Fruit fly (Drosophila melanogaster): ENCODE results near the gene CG44085.

The CG44085 gene

DNA sequence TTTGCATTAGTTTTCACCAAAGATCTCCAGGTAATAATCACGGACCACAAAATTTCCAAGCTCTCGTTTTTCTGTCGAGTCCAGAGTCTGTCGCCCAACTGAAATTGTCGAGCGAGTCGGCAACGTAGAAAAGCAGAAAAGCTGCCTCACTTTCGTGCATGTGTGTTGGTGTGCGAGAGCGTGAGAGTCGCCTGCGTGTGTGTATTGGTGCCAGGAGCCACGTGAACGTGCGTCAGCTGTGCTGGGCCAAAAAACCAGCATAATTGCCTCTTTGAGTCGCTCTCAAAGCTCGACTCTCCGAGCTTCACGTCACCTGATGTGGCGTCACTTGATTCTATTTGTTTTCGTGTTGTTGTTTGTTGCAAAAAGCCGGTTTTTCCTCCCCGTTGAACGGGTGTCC lies 70.2 kb downstream of the CG44085 start, which contains the start of gene hbt:
TSS of gene hbt (minus strand) at position 101 of the 400 bp plus-strand sequence.
- no peak for TF ChIP-seq CG4496 (GFP tag; IDR thresholded peaks at IDR 0.05)
- no peak for TF ChIP-seq CG8301 (tag; optimal IDR thresholded peaks at IDR 0.05)
- no peak for TF ChIP-seq CG32121 (GFP tag; IDR thresholded peaks at IDR 0.05)
- TF ChIP-seq fd96Ca (GFP tag; IDR thresholded peaks at IDR 0.05): no peak
- TF ChIP-seq Snoo (tag; optimal IDR thresholded peaks at IDR 0.05): no peak
- no peak for TF ChIP-seq CG13204 (GFP tag; optimal IDR thresholded peaks at IDR 0.05)
- TF ChIP-seq CG12605 (GFP tag; IDR thresholded peaks at IDR 0.05): no peak
- no peak for TF ChIP-seq rn (GFP tag; IDR thresholded peaks at IDR 0.05)
- no peak for TF ChIP-seq Pif1B (GFP tag; optimal IDR thresholded peaks at IDR 0.05)
- TF ChIP-seq gl (tag; optimal IDR thresholded peaks at IDR 0.05): no peak

dm6 chr2L:13331868-13332544 lies 71.2 kb downstream of the CG44085 start:
- TF ChIP-seq gl (tag; optimal IDR thresholded peaks at IDR 0.05): no peak
- TF ChIP-seq CG34367 (tag; optimal IDR thresholded peaks at IDR 0.05): no peak
- peak; percentile 16 for TF ChIP-seq CG13204 (GFP tag; optimal IDR thresholded peaks at IDR 0.05)
- TF ChIP-seq CG8301 (tag; optimal IDR thresholded peaks at IDR 0.05): no peak
- no peak for TF ChIP-seq CG4496 (GFP tag; IDR thresholded peaks at IDR 0.05)
- no peak for TF ChIP-seq CG14655 (GFP tag; optimal IDR thresholded peaks at IDR 0.05)
- no peak for TF ChIP-seq EcR (GFP tag; optimal IDR thresholded peaks at IDR 0.05)
- TF ChIP-seq CG10348 (GFP tag; IDR thresholded peaks at IDR 0.05): no peak
- no peak for TF ChIP-seq Snoo (tag; optimal IDR thresholded peaks at IDR 0.05)
- TF ChIP-seq Pif1A (GFP tag; optimal IDR thresholded peaks at IDR 0.05): no peak
- no peak for TF ChIP-seq D1 (tag; optimal IDR thresholded peaks at IDR 0.05)
- TF ChIP-seq CG12605 (GFP tag; IDR thresholded peaks at IDR 0.05): peak; percentile 74

- TF ChIP-seq D1 (tag; optimal IDR thresholded peaks at IDR 0.05) (peak; percentile 16), CG9948 (tag; optimal IDR thresholded peaks at IDR 0.05) (no peak)
Measured at dm6 chr2L:13332736-13333135, 71.9 kb downstream of the CG44085 start.
